Worm (Caenorhabditis elegans) whole organism, young adult: ENCODE measurements around the gene mog-4.

Experiments
- K11D2.4 ChIP-seq: fragments of 200-800 bp; sonication (Bioruptor generic); IDR thresholded peaks from 2 replicates; pipeline ENCODE4 v1.3.6; 2022; ENCODE audit warnings: missing genetic modification reagents, missing genetic modification characterization, missing compliant biosample characterization
- Y95B8A.8 ChIP-seq: fragments of 200-800 bp; sonication (Bioruptor generic); IDR thresholded peaks from 2 replicates; pipeline ENCODE4 v1.3.6; 2022; ENCODE audit warnings: missing genetic modification reagents, missing genetic modification characterization, missing compliant biosample characterization
- dpl-1 ChIP-seq: fragments of 150-350 bp; optimal IDR thresholded peaks from 2 replicates; lab custom pipeline; 2014; ENCODE audit warnings: missing biosample characterization, missing genetic modification reagents, missing genetic modification characterization
- nhr-27 ChIP-seq: fragments of 200-800 bp; sonication (Bioruptor generic); optimal IDR thresholded peaks from 2 replicates; lab custom pipeline; 2018; ENCODE audit warnings: mild to moderate bottlenecking, missing genetic modification characterization, moderate library complexity, missing compliant biosample characterization
- rec-8 ChIP-seq, 2 experiments: sonication (generic microtip); optimal IDR thresholded peaks; 2 replicates each; lab custom pipeline; 2016; ENCODE audit warnings: mild to moderate bottlenecking in 2 of 2, missing genetic modification characterization in 2 of 2, missing genetic modification reagents in 2 of 2, missing genotype in 2 of 2, missing biosample characterization in 1 of 2, missing compliant biosample characterization in 1 of 2, moderate library complexity in 1 of 2
- unc-130 ChIP-seq: sonication (generic microtip); optimal IDR thresholded peaks from 2 replicates; lab custom pipeline; 2016; ENCODE audit warnings: missing genetic modification reagents, missing genetic modification characterization, missing compliant biosample characterization
- ztf-3 ChIP-seq: fragments of 200-800 bp; sonication (Bioruptor generic); optimal IDR thresholded peaks from 2 replicates; lab custom pipeline; 2018; ENCODE audit warnings: mild to moderate bottlenecking, missing genetic modification characterization, missing compliant biosample characterization

DNA sequence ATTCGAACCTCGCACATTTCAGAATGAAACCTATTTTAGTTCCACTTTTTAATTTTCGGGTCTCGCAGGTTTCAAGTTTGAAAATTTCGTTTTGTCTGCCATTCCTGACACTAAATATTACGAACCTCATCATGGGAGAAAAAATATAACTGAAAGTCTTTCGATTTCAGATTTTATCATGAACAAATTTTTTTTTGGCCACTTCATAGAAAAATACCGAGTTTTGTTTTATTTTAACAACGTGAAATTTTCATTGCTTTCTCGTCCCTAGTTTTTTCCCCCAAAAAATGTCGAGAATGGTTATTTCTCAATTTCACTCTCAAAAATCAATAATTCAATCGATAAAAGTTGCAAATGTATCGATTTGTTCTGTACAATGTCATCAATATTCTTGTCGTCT, 17.3 kb upstream of the mog-4 start, which contains the start of gene C01G12.9:
- no peak for TF ChIP-seq K11D2.4
- TF ChIP-seq Y95B8A.8 (GFP tag; lab: Robert Waterston, UW): no peak
- TF ChIP-seq nhr-27 (tag; lab: Kevin White, UChicago): no peak
- TF ChIP-seq dpl-1: no peak
- TF ChIP-seq ztf-3 (GFP tag; lab: Kevin White, UChicago): no peak
- TF ChIP-seq rec-8 (tag; optimal IDR thresholded peaks at IDR 0.05; lab: Kevin White, UChicago): no peak
- TF ChIP-seq unc-130: no peak
